Worm (Caenorhabditis elegans) whole organism, L4 larva: ENCODE results near the gene R07E4.3.

Experiments used
- D1046.2 ChIP-seq: fragments of 200-800 bp; sonication (Bioruptor generic); IDR thresholded peaks from 2 replicates; pipeline ENCODE4 v1.3.6; 2022; ENCODE audit warnings: missing genetic modification characterization, missing compliant biosample characterization
- F26F4.8 ChIP-seq: fragments of 200-800 bp; sonication (Bioruptor generic); conservative IDR thresholded peaks from 2 replicates; pipeline ENCODE4 v1.3.6; 2022; ENCODE audit warnings: missing genetic modification characterization, missing compliant biosample characterization
- F37D6.2 ChIP-seq: sonication (generic microtip); optimal IDR thresholded peaks from 2 replicates; lab custom pipeline; 2016; ENCODE audit warnings: mild to moderate bottlenecking, missing genetic modification characterization, missing compliant biosample characterization
- T20F7.1 ChIP-seq: fragments of 200-800 bp; sonication (Bioruptor generic); optimal IDR thresholded peaks from 2 replicates; lab custom pipeline; 2018; ENCODE audit warnings: mild to moderate bottlenecking, missing genetic modification characterization, missing compliant biosample characterization
- T26A8.4 ChIP-seq: fragments of 200-800 bp; sonication (Bioruptor generic); IDR thresholded peaks from 2 replicates; pipeline ENCODE4 v1.3.6; 2022; ENCODE audit warnings: missing genetic modification characterization, missing compliant biosample characterization
- Y105C5A.15 ChIP-seq: fragments of 200-800 bp; sonication (Bioruptor generic); IDR thresholded peaks from 2 replicates; pipeline ENCODE4 v1.3.6; 2022; ENCODE audit warnings: missing genetic modification characterization, missing compliant biosample characterization
- Y5F2A.4 ChIP-seq: fragments of 200-800 bp; sonication (Bioruptor generic); optimal IDR thresholded peaks from 2 replicates; lab custom pipeline; 2018; ENCODE audit warnings: mild to moderate bottlenecking, missing genetic modification characterization, missing compliant biosample characterization
- ZK337.2 ChIP-seq: fragments of 200-800 bp; sonication (Bioruptor generic); IDR thresholded peaks from 2 replicates; pipeline ENCODE4 v1.3.6; 2022; ENCODE audit warnings: missing genetic modification reagents, missing genetic modification characterization, missing compliant biosample characterization
- aha-1 ChIP-seq: fragments of 150-350 bp; peaks from one replicate; lab custom pipeline; 2014; ENCODE audit warnings: missing biosample characterization, missing genetic modification characterization
- ama-1 ChIP-seq: fragments of 150-350 bp; optimal IDR thresholded peaks from 2 replicates; lab custom pipeline; 2014; ENCODE audit warnings: inconsistent platforms, mixed read lengths
- ceh-28 ChIP-seq: fragments of 150-350 bp; optimal IDR thresholded peaks from 2 replicates; lab custom pipeline; 2014; ENCODE audit warnings: missing biosample characterization, missing genetic modification reagents, missing genetic modification characterization
- ceh-44 ChIP-seq: fragments of 200-800 bp; sonication (Bioruptor generic); IDR thresholded peaks from 2 replicates; pipeline ENCODE4 v1.3.6; 2022; ENCODE audit warnings: missing genetic modification reagents, missing genetic modification characterization, missing compliant biosample characterization
- ceh-62 ChIP-seq: sonication (generic microtip); optimal IDR thresholded peaks from 2 replicates; lab custom pipeline; 2017; ENCODE audit warnings: missing biosample characterization, missing genetic modification characterization
- cey-2 ChIP-seq: sonication (generic microtip); optimal IDR thresholded peaks from 3 replicates; lab custom pipeline; 2017; ENCODE audit warnings: missing genetic modification characterization, mild to moderate bottlenecking, missing compliant biosample characterization, antibody characterized with exemption, borderline replicate concordance; ENCODE audit not compliant: insufficient read depth
- ctbp-1 ChIP-seq: fragments of 200-800 bp; sonication (Bioruptor generic); IDR thresholded peaks from 2 replicates; pipeline ENCODE4 v1.3.6; 2022; ENCODE audit warnings: missing genetic modification reagents, missing genetic modification characterization, missing compliant biosample characterization
- daf-12 ChIP-seq: fragments of 150-350 bp; optimal IDR thresholded peaks from 2 replicates; lab custom pipeline; 2014; ENCODE audit warnings: missing biosample characterization, missing genetic modification reagents, missing genetic modification characterization
- daf-16 ChIP-seq, 3 experiments: sonication (generic microtip); optimal IDR thresholded peaks; 2 replicates each; lab custom pipeline; 2016 to 2017; ENCODE audit warnings: missing genetic modification characterization in 3 of 3, missing genetic modification reagents in 3 of 3, mild to moderate bottlenecking in 2 of 3, missing compliant biosample characterization in 2 of 3, missing biosample characterization in 1 of 3, moderate library complexity in 1 of 3
- dmd-6 ChIP-seq: fragments of 200-800 bp; sonication (Bioruptor generic); IDR thresholded peaks from 2 replicates; pipeline ENCODE4 v1.3.6; 2022; ENCODE audit warnings: missing genetic modification reagents, missing genetic modification characterization, missing compliant biosample characterization
- dmd-8 ChIP-seq: fragments of 200-800 bp; sonication (Bioruptor generic); IDR thresholded peaks from 2 replicates; pipeline ENCODE4 v1.3.6; 2022; ENCODE audit warnings: missing genetic modification characterization, missing compliant biosample characterization
- dve-1 ChIP-seq: sonication (generic microtip); optimal IDR thresholded peaks from 2 replicates; lab custom pipeline; 2017; ENCODE audit warnings: antibody characterized with exemption, mild to moderate bottlenecking, missing genetic modification characterization, missing compliant biosample characterization; ENCODE audit not compliant: insufficient read depth
- egl-27 ChIP-seq: sonication (generic microtip); optimal IDR thresholded peaks from 3 replicates; lab custom pipeline; 2017; ENCODE audit warnings: missing biosample characterization, missing genetic modification reagents, missing genetic modification characterization
- fkh-10 ChIP-seq: fragments of 150-350 bp; optimal IDR thresholded peaks from 2 replicates; lab custom pipeline; 2014; ENCODE audit warnings: missing biosample characterization, missing genetic modification reagents, missing genetic modification characterization
- fos-1 ChIP-seq: fragments of 150-350 bp; optimal IDR thresholded peaks from 2 replicates; lab custom pipeline; 2014; ENCODE audit warnings: missing biosample characterization, missing genetic modification characterization
- hif-1 ChIP-seq, 2 experiments: sonication (generic microtip); optimal IDR thresholded peaks; 2 replicates each; lab custom pipeline; 2016 to 2017; ENCODE audit warnings: missing compliant biosample characterization in 2 of 2, missing genetic modification characterization in 2 of 2, missing genetic modification reagents in 2 of 2, missing genotype in 2 of 2, mild to moderate bottlenecking in 1 of 2
- hlh-11 ChIP-seq: fragments of 200-800 bp; sonication (Bioruptor generic); optimal IDR thresholded peaks from 2 replicates; lab custom pipeline; 2018; ENCODE audit warnings: mild to moderate bottlenecking, missing genetic modification characterization, missing compliant biosample characterization
- hlh-30 ChIP-seq: sonication (generic microtip); optimal IDR thresholded peaks from 2 replicates; lab custom pipeline; 2017; ENCODE audit warnings: antibody characterized with exemption, mild to moderate bottlenecking, missing genetic modification characterization, missing compliant biosample characterization; ENCODE audit not compliant: insufficient read depth
- hmg-1.1 ChIP-seq: fragments of 200-800 bp; sonication (Bioruptor generic); IDR thresholded peaks from 2 replicates; pipeline ENCODE4 v1.3.6; 2022; ENCODE audit warnings: missing genetic modification reagents, missing genetic modification characterization, missing compliant biosample characterization
- jun-1 ChIP-seq: fragments of 150-350 bp; optimal IDR thresholded peaks from 2 replicates; lab custom pipeline; 2014; ENCODE audit warnings: missing biosample characterization, missing genetic modification reagents, missing genetic modification characterization
- lin-1 ChIP-seq: fragments of 200-800 bp; sonication (Bioruptor generic); IDR thresholded peaks from 2 replicates; pipeline ENCODE4 v1.3.6; 2022; ENCODE audit warnings: missing genetic modification reagents, missing genetic modification characterization, missing compliant biosample characterization
- lin-15B ChIP-seq: fragments of 150-350 bp; sonication (generic microtip); optimal IDR thresholded peaks from 3 replicates; lab custom pipeline; 2014; ENCODE audit warnings: missing biosample characterization, missing genetic modification characterization
- lin-29 ChIP-seq: fragments of 200-800 bp; sonication (Bioruptor generic); IDR thresholded peaks from 2 replicates; pipeline ENCODE4 v1.3.6; 2022; ENCODE audit warnings: missing genetic modification reagents, missing genetic modification characterization, missing compliant biosample characterization
- lir-3 ChIP-seq: sonication (generic microtip); optimal IDR thresholded peaks from 2 replicates; lab custom pipeline; 2016; ENCODE audit warnings: mild to moderate bottlenecking, missing genetic modification characterization, missing compliant biosample characterization
- lsy-2 ChIP-seq, 2 experiments: fragments of 150-350 bp in 1 of 2; sonication (generic microtip) in 1 of 2; optimal IDR thresholded peaks; 2 replicates each; lab custom pipeline; 2014 to 2017; ENCODE audit warnings: missing biosample characterization in 2 of 2, missing genetic modification characterization in 2 of 2
- madf-5 ChIP-seq, 2 experiments: fragments of 200-800 bp; sonication (Bioruptor generic); IDR thresholded peaks; 2 replicates each; pipeline ENCODE4 v1.3.6; 2022; ENCODE audit warnings: missing compliant biosample characterization in 2 of 2, missing genetic modification characterization in 2 of 2
- mdl-1 ChIP-seq, 2 experiments: fragments of 150-350 bp in 1 of 2; sonication (generic microtip) in 1 of 2; optimal IDR thresholded peaks; 2 replicates each; lab custom pipeline; 2014 to 2017; ENCODE audit warnings: missing biosample characterization in 2 of 2, missing genetic modification characterization in 2 of 2
- nhr-11 ChIP-seq: fragments of 150-350 bp; optimal IDR thresholded peaks from 2 replicates; lab custom pipeline; 2014; ENCODE audit warnings: missing biosample characterization, missing genetic modification characterization
- nhr-111 ChIP-seq: fragments of 200-800 bp; sonication (Bioruptor generic); optimal IDR thresholded peaks from 2 replicates; lab custom pipeline; 2018; ENCODE audit warnings: mild to moderate bottlenecking, missing genetic modification characterization, missing compliant biosample characterization
- nhr-25 ChIP-seq: sonication (generic microtip); optimal IDR thresholded peaks from 2 replicates; lab custom pipeline; 2017; ENCODE audit warnings: missing genetic modification characterization, mild to moderate bottlenecking, missing compliant biosample characterization, antibody characterized with exemption, moderate library complexity, borderline replicate concordance; ENCODE audit not compliant: insufficient read depth
- nhr-28 ChIP-seq: fragments of 150-350 bp; optimal IDR thresholded peaks from 2 replicates; lab custom pipeline; 2014; ENCODE audit warnings: missing biosample characterization, missing genetic modification characterization
- nhr-42 ChIP-seq: fragments of 200-800 bp; sonication (Bioruptor generic); IDR thresholded peaks from 2 replicates; pipeline ENCODE4 v1.3.6; 2022; ENCODE audit warnings: missing genetic modification characterization, missing compliant biosample characterization
- nhr-48 ChIP-seq: sonication (generic microtip); optimal IDR thresholded peaks from 2 replicates; lab custom pipeline; 2016; ENCODE audit warnings: mild to moderate bottlenecking, missing genetic modification characterization, missing compliant biosample characterization
- nhr-77 ChIP-seq: fragments of 150-350 bp; optimal IDR thresholded peaks from 2 replicates; lab custom pipeline; 2014; ENCODE audit warnings: missing biosample characterization, missing genetic modification characterization
- pha-4 ChIP-seq, 2 experiments: fragments of 150-350 bp in 1 of 2; fragments of 200-800 bp in 1 of 2; sonication (Bioruptor generic) in 1 of 2; IDR thresholded peaks in 1 of 2; optimal IDR thresholded peaks in 1 of 2; 2 replicates each; pipeline versions ENCODE4 v1.3.6 to Lab custom; 2014 to 2022; ENCODE audit warnings: missing genetic modification characterization in 2 of 2, missing genetic modification reagents in 2 of 2, missing biosample characterization in 1 of 2, missing compliant biosample characterization in 1 of 2
- pqm-1 ChIP-seq: sonication (generic microtip); optimal IDR thresholded peaks from 2 replicates; lab custom pipeline; 2017; ENCODE audit warnings: missing biosample characterization, missing genetic modification characterization
- sdz-12 ChIP-seq: fragments of 200-800 bp; sonication (Bioruptor generic); optimal IDR thresholded peaks from 2 replicates; lab custom pipeline; 2018; ENCODE audit warnings: mild to moderate bottlenecking, missing genetic modification characterization, missing compliant biosample characterization
- snpc-1.2 ChIP-seq: fragments of 200-800 bp; sonication (Bioruptor generic); IDR thresholded peaks from 2 replicates; pipeline ENCODE4 v1.3.6; 2022; ENCODE audit warnings: missing genetic modification reagents, missing genetic modification characterization, missing compliant biosample characterization
- zag-1 ChIP-seq: fragments of 150-350 bp; optimal IDR thresholded peaks from 2 replicates; lab custom pipeline; 2014; ENCODE audit warnings: missing biosample characterization, missing genetic modification characterization
- zfp-2 ChIP-seq: sonication (generic microtip); optimal IDR thresholded peaks from 2 replicates; lab custom pipeline; 2016; ENCODE audit warnings: mild to moderate bottlenecking, missing genetic modification characterization, missing compliant biosample characterization
- ztf-7 ChIP-seq: fragments of 150-350 bp; optimal IDR thresholded peaks from 2 replicates; lab custom pipeline; 2014; ENCODE audit warnings: missing biosample characterization, missing genetic modification characterization

Gene R07E4.3

DNA sequence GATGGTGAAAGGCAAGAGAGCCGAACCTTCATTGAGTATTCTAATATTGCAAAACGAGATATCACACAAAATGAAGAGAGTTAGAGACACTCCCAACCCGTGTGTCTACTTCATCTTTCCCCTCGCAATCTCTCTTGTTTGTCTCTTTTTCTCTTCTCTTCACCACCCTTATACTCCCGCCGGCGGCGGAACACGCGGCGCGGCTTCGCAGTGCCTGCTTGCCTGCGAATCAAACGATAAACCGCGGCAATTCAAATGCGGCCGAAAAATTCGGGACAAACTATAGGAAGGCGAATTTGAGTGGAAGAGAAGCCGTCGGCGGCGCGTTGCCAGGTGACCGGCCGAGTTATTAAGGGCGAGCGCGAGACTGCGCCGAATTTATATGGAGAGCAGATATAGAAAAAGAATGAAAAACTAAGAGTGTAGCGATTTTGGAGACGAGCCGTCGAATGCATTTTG, 31.4 kb downstream of the R07E4.3 start, which contains the start of gene klp-13 (continued):
- TF ChIP-seq nhr-28 (tag; lab: Kevin White, UChicago): peak; percentile 79
- TF ChIP-seq ztf-7 (tag; lab: Kevin White, UChicago): peak; percentile 44
- no peak for TF ChIP-seq ceh-28 (tag; lab: Kevin White, UChicago)
- TF ChIP-seq nhr-42 (GFP tag; lab: Robert Waterston, UW): peak; percentile 46; the same call in 1 of the 2 replicates
- no peak for TF ChIP-seq ceh-44 (GFP tag; lab: Robert Waterston, UW)
- TF ChIP-seq hmg-1.1 (GFP tag; lab: Robert Waterston, UW): peak; percentile 89
- TF ChIP-seq dmd-8 (GFP tag; lab: Robert Waterston, UW): no peak
- TF ChIP-seq madf-5 (GFP tag; IDR thresholded peaks at IDR 0.05; lab: Robert Waterston, UW): no peak
- TF ChIP-seq T26A8.4 (GFP tag; lab: Robert Waterston, UW): peak; percentile 56; the same call in 1 of the 2 replicates
- TF ChIP-seq nhr-11 (tag; lab: Kevin White, UChicago): peak; percentile 90
- peak in 1 of 2 experiments; percentile 86 for TF ChIP-seq hif-1 (tag; optimal IDR thresholded peaks at IDR 0.05; lab: Kevin White, UChicago)
- TF ChIP-seq nhr-25: peak; percentile 14
- TF ChIP-seq snpc-1.2 (GFP tag; lab: Robert Waterston, UW): no peak
- no peak for TF ChIP-seq lin-15B (tag; lab: Kevin White, UChicago)
- peak; percentile 64 for TF ChIP-seq nhr-48 (tag; lab: Kevin White, UChicago)
- TF ChIP-seq lin-29 (GFP tag; lab: Robert Waterston, UW): no peak
- TF ChIP-seq jun-1 (tag; lab: Kevin White, UChicago): peak; percentile 68
- 0 out of 2 replicates have a peak, but pooled peaks have one; percentile 37 for TF ChIP-seq F26F4.8 (GFP tag; lab: Robert Waterston, UW)
- 0 out of 2 replicates have a peak, but pooled peaks have one; percentile 27 for TF ChIP-seq lin-1 (GFP tag; lab: Robert Waterston, UW)
- TF ChIP-seq daf-12: no peak
- TF ChIP-seq F37D6.2 (tag; lab: Kevin White, UChicago): peak; percentile 84
- TF ChIP-seq ama-1 (lab: Kevin White, UChicago): no peak
- TF ChIP-seq Y105C5A.15 (GFP tag; lab: Robert Waterston, UW): no peak
- no peak for TF ChIP-seq ceh-62 (tag; lab: Kevin White, UChicago)
- no peak for TF ChIP-seq Y5F2A.4 (GFP tag; lab: Kevin White, UChicago)
- TF ChIP-seq egl-27 (tag; lab: Kevin White, UChicago): no peak
- peak; percentile 12 to 92 for TF ChIP-seq mdl-1 (tag; optimal IDR thresholded peaks at IDR 0.05; lab: Kevin White, UChicago)
- peak; percentile 81 for TF ChIP-seq dmd-6 (GFP tag; lab: Robert Waterston, UW)
- TF ChIP-seq pha-4 (GFP tag; IDR thresholded peaks at IDR 0.05; lab: Robert Waterston, UW): peak; percentile 36; the same call in 1 of the 2 replicates
- TF ChIP-seq pha-4 (tag; optimal IDR thresholded peaks at IDR 0.05; lab: Kevin White, UChicago): no peak
- TF ChIP-seq zag-1: peak; percentile 2
- TF ChIP-seq zfp-2 (tag; lab: Kevin White, UChicago): peak; percentile 60
- TF ChIP-seq T20F7.1: no peak
- TF ChIP-seq fos-1 (tag; lab: Kevin White, UChicago): no peak
- TF ChIP-seq nhr-111: no peak
- TF ChIP-seq hlh-11 (tag; lab: Kevin White, UChicago): peak; percentile 90
- peak; percentile 83 for TF ChIP-seq aha-1 (tag; lab: Kevin White, UChicago)
- TF ChIP-seq lsy-2 (tag; optimal IDR thresholded peaks at IDR 0.05; lab: Kevin White, UChicago): peak; percentile 7 to 87
- TF ChIP-seq lir-3 (tag; lab: Kevin White, UChicago): no peak
- TF ChIP-seq ZK337.2 (GFP tag; lab: Robert Waterston, UW): no peak
- TF ChIP-seq ctbp-1 (GFP tag; lab: Robert Waterston, UW): peak; percentile 75
- TF ChIP-seq D1046.2: no peak
- peak; percentile 9 for TF ChIP-seq cey-2 (tag; lab: Kevin White, UChicago)
- TF ChIP-seq sdz-12 (GFP tag; lab: Kevin White, UChicago): no peak
- peak; percentile 88 for TF ChIP-seq dve-1 (tag; lab: Kevin White, UChicago)
- TF ChIP-seq pqm-1: peak; percentile 21
- peak; percentile 93 for TF ChIP-seq fkh-10 (GFP tag; lab: Kevin White, UChicago)
- TF ChIP-seq daf-16 (GFP tag; optimal IDR thresholded peaks at IDR 0.05; lab: Kevin White, UChicago): no peak
- peak; percentile 85 for TF ChIP-seq daf-16 (tag; optimal IDR thresholded peaks at IDR 0.05; lab: Kevin White, UChicago)
- TF ChIP-seq nhr-77 (tag; lab: Kevin White, UChicago): peak; percentile 58
- TF ChIP-seq hlh-30 (tag; lab: Kevin White, UChicago): peak; percentile 96
